Worm (Caenorhabditis elegans): Measurements from ENCODE around the gene spr-2.

DNA sequence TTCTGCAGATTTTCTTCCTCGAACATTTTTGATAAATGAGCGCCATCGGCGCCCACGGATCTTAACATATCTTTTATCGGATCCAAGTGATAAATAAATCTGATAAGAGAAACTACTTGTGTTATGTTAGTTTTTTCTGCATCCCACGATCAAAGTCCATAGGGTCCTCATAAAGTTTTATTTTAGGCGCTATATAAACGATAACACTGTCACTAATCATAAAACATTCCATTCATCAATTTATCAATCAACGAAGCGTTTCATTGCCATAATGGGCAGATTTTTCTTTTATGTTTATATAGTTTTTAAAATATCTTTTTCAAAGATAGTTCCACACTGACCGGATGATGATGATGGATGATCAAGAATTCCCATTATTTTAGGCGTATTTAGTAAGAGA is 26.6 kb upstream of the spr-2 start:
- TF ChIP-seq ama-1 (optimal IDR thresholded peaks at IDR 0.05) = no peak
- TF ChIP-seq pes-1 (GFP tag; IDR thresholded peaks at IDR 0.05) = no peak
- TF ChIP-seq flt-1 (GFP tag; IDR thresholded peaks at IDR 0.05) = no peak
- no peak for TF ChIP-seq hmg-4 (GFP tag; optimal IDR thresholded peaks at IDR 0.05)
- TF ChIP-seq ets-7 (tag; optimal IDR thresholded peaks at IDR 0.05) = no peak
- no peak for TF ChIP-seq hnd-1 (tag; optimal IDR thresholded peaks at IDR 0.05)
- no peak for TF ChIP-seq F13C5.2 (tag; optimal IDR thresholded peaks at IDR 0.05)
- no peak for TF ChIP-seq tra-4 (tag; optimal IDR thresholded peaks at IDR 0.05)
- TF ChIP-seq aly-1 (tag; optimal IDR thresholded peaks at IDR 0.05) = no peak
- TF ChIP-seq scrt-1 (GFP tag; IDR thresholded peaks at IDR 0.05) = no peak
- no peak for TF ChIP-seq hmbx-1 (tag; optimal IDR thresholded peaks at IDR 0.05)
- TF ChIP-seq B0310.2 (tag; optimal IDR thresholded peaks at IDR 0.05) = no peak
- TF ChIP-seq tbx-11 (GFP tag; IDR thresholded peaks at IDR 0.05) = no peak

Measured in whole organism, early embryonic.